Worm (Caenorhabditis elegans) whole organism, mixed stage, embryonic: Measurements from ENCODE around the gene C34C12.12.
A peak's percentile ranks its signal among the peaks of the same experiment; 100 is the strongest.

ENCODE experiments used
- M03D4.4 ChIP-seq: sonication (generic microtip); optimal IDR thresholded peaks from 2 replicates; lab custom pipeline; 2017; ENCODE audit warnings: mild to moderate bottlenecking, missing genetic modification characterization, missing compliant biosample characterization
- bed-3 ChIP-seq: fragments of 200-800 bp; sonication (Bioruptor generic); optimal IDR thresholded peaks from 3 replicates; lab custom pipeline; 2018; ENCODE audit warnings: mild to moderate bottlenecking, missing genetic modification characterization, moderate library complexity, missing compliant biosample characterization
- blmp-1 ChIP-seq: fragments of 150-350 bp; optimal IDR thresholded peaks from 2 replicates; lab custom pipeline; 2014; ENCODE audit warnings: missing biosample characterization, missing genetic modification characterization
- ceh-39 ChIP-seq: fragments of 150-350 bp; optimal IDR thresholded peaks from 2 replicates; lab custom pipeline; 2014; ENCODE audit warnings: missing biosample characterization, missing genetic modification characterization
- ceh-43 ChIP-seq: fragments of 200-800 bp; sonication (Bioruptor generic); optimal IDR thresholded peaks from 2 replicates; lab custom pipeline; 2018; ENCODE audit warnings: mild to moderate bottlenecking, missing genetic modification characterization, moderate library complexity, missing compliant biosample characterization
- ceh-83 ChIP-seq: fragments of 200-800 bp; sonication (Bioruptor generic); optimal IDR thresholded peaks from 2 replicates; lab custom pipeline; 2018; ENCODE audit warnings: mild to moderate bottlenecking, missing genetic modification characterization, missing compliant biosample characterization
- ces-1 ChIP-seq: fragments of 150-350 bp; optimal IDR thresholded peaks from 2 replicates; lab custom pipeline; 2014; ENCODE audit warnings: missing biosample characterization, missing genetic modification reagents, missing genetic modification characterization
- cnd-1 ChIP-seq: fragments of 200-800 bp; sonication (Bioruptor generic); optimal IDR thresholded peaks from 2 replicates; lab custom pipeline; 2018; ENCODE audit warnings: mild to moderate bottlenecking, missing genetic modification characterization, missing compliant biosample characterization
- drap-1 ChIP-seq: fragments of 200-800 bp; sonication (Bioruptor generic); optimal IDR thresholded peaks from 3 replicates; lab custom pipeline; 2018; ENCODE audit warnings: mild to moderate bottlenecking, missing genetic modification characterization, missing compliant biosample characterization
- elt-1 ChIP-seq: sonication (generic microtip); optimal IDR thresholded peaks from 2 replicates; lab custom pipeline; 2017; ENCODE audit warnings: missing genetic modification characterization, mild to moderate bottlenecking, missing compliant biosample characterization, antibody characterized with exemption, moderate library complexity, borderline replicate concordance; ENCODE audit not compliant: insufficient read depth
- elt-3 ChIP-seq: fragments of 150-350 bp; optimal IDR thresholded peaks from 2 replicates; lab custom pipeline; 2014; ENCODE audit warnings: missing biosample characterization, missing genetic modification characterization
- flh-1 ChIP-seq: fragments of 200-800 bp; sonication (Bioruptor generic); optimal IDR thresholded peaks from 2 replicates; lab custom pipeline; 2018; ENCODE audit warnings: mild to moderate bottlenecking, missing genetic modification characterization, moderate library complexity, missing compliant biosample characterization
- ham-2 ChIP-seq: fragments of 200-800 bp; sonication (Bioruptor generic); optimal IDR thresholded peaks from 2 replicates; lab custom pipeline; 2018; ENCODE audit warnings: mild to moderate bottlenecking, missing genetic modification characterization, missing compliant biosample characterization
- hlh-1 ChIP-seq: fragments of 150-350 bp; optimal IDR thresholded peaks from 2 replicates; lab custom pipeline; 2014; ENCODE audit warnings: missing biosample characterization, missing genetic modification reagents, missing genetic modification characterization
- lin-13 ChIP-seq: fragments of 150-350 bp; optimal IDR thresholded peaks from 2 replicates; lab custom pipeline; 2014; ENCODE audit warnings: missing biosample characterization, missing genetic modification characterization
- lin-32 ChIP-seq: fragments of 200-800 bp; sonication (Bioruptor generic); optimal IDR thresholded peaks from 2 replicates; lab custom pipeline; 2018; ENCODE audit warnings: mild to moderate bottlenecking, missing genetic modification characterization, missing compliant biosample characterization
- lsy-2 ChIP-seq: fragments of 150-350 bp; optimal IDR thresholded peaks from 2 replicates; lab custom pipeline; 2014; ENCODE audit warnings: missing biosample characterization, missing genetic modification characterization
- mep-1 ChIP-seq: fragments of 150-350 bp; optimal IDR thresholded peaks from 2 replicates; lab custom pipeline; 2017; ENCODE audit warnings: missing biosample characterization, missing genetic modification reagents, missing genetic modification characterization, inconsistent platforms
- mls-2 ChIP-seq: sonication (generic microtip); optimal IDR thresholded peaks from 2 replicates; lab custom pipeline; 2016; ENCODE audit warnings: mild to moderate bottlenecking, missing genetic modification characterization, moderate library complexity, missing compliant biosample characterization
- nhr-12 ChIP-seq: fragments of 150-350 bp; optimal IDR thresholded peaks from 2 replicates; lab custom pipeline; 2014; ENCODE audit warnings: missing biosample characterization, missing genetic modification characterization
- nhr-2 ChIP-seq: fragments of 150-350 bp; optimal IDR thresholded peaks from 2 replicates; lab custom pipeline; 2014; ENCODE audit warnings: missing biosample characterization, missing genetic modification characterization
- nhr-237 ChIP-seq: fragments of 150-350 bp; optimal IDR thresholded peaks from 2 replicates; lab custom pipeline; 2014; ENCODE audit warnings: missing biosample characterization, missing genetic modification characterization
- nhr-28 ChIP-seq: fragments of 150-350 bp; optimal IDR thresholded peaks from 2 replicates; lab custom pipeline; 2014; ENCODE audit warnings: missing biosample characterization, missing genetic modification characterization
- nhr-76 ChIP-seq: sonication (generic microtip); optimal IDR thresholded peaks from 2 replicates; lab custom pipeline; 2017; ENCODE audit warnings: missing biosample characterization, missing genetic modification characterization
- pha-4 ChIP-seq: fragments of 150-350 bp; optimal IDR thresholded peaks from 2 replicates; lab custom pipeline; 2018; ENCODE audit warnings: missing biosample characterization, missing genetic modification reagents, missing genetic modification characterization
- sem-2 ChIP-seq: fragments of 200-800 bp; sonication (Bioruptor generic); optimal IDR thresholded peaks from 2 replicates; lab custom pipeline; 2018; ENCODE audit warnings: mild to moderate bottlenecking, missing genetic modification characterization, missing compliant biosample characterization
- snpc-4 ChIP-seq: fragments of 150-350 bp; optimal IDR thresholded peaks from 2 replicates; lab custom pipeline; 2014; ENCODE audit warnings: missing biosample characterization, missing genetic modification characterization
- sptf-1 ChIP-seq: sonication (generic microtip); optimal IDR thresholded peaks from 2 replicates; lab custom pipeline; 2017; ENCODE audit warnings: mild to moderate bottlenecking, missing genetic modification characterization, moderate library complexity, missing compliant biosample characterization
- tbx-8 ChIP-seq: fragments of 200-800 bp; sonication (Bioruptor generic); optimal IDR thresholded peaks from 2 replicates; lab custom pipeline; 2018; ENCODE audit warnings: mild to moderate bottlenecking, missing genetic modification characterization, moderate library complexity, missing compliant biosample characterization
- unc-120 ChIP-seq: sonication (generic microtip); optimal IDR thresholded peaks from 2 replicates; lab custom pipeline; 2017; ENCODE audit warnings: missing genetic modification characterization, missing compliant biosample characterization; ENCODE audit not compliant: poor library complexity, severe bottlenecking
- unc-39 ChIP-seq: fragments of 150-350 bp; optimal IDR thresholded peaks from 2 replicates; lab custom pipeline; 2014; ENCODE audit warnings: missing biosample characterization, missing genetic modification characterization
- zip-8 ChIP-seq: fragments of 150-350 bp; optimal IDR thresholded peaks from 2 replicates; lab custom pipeline; 2014; ENCODE audit warnings: missing biosample characterization, missing genetic modification characterization

C34C12.12 gene

DNA sequence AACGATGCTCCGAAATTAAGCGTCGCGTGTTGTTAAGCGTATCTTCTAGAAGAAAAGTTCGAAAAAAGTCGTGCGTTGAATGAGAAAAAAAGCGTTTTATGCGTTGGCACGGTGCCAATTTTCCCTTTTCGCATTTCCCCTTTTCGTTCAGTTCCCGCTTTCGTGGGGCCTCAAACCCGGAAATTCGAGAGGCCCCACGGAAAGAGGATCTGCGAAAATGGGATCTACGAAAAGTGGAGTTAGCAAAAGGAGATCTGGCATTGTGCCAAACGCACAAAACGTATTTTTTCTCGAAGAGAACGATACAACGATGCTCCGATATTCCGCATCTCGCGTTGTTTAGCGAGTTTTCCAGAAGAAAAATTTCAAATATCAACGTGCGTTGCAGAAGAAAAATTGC lies 46.9 kb downstream of the C34C12.12 start:
- TF ChIP-seq nhr-28 (tag; lab: Kevin White, UChicago) (no peak), ceh-83 (GFP tag; lab: Kevin White, UChicago) (peak; percentile 96), flh-1 (GFP tag; lab: Kevin White, UChicago) (peak; percentile 69), ham-2 (GFP tag; lab: Kevin White, UChicago) (peak; percentile 85), bed-3 (GFP tag; lab: Kevin White, UChicago) (peak; percentile 94), unc-120 (tag; lab: Kevin White, UChicago) (peak; percentile 71), lin-13 (tag; lab: Kevin White, UChicago) (peak; percentile 29), M03D4.4 (tag; lab: Kevin White, UChicago) (peak; percentile 92), ceh-39 (tag; lab: Kevin White, UChicago) (no peak), sptf-1 (tag; lab: Kevin White, UChicago) (peak; percentile 97), hlh-1 (no peak), ceh-43 (GFP tag; lab: Kevin White, UChicago) (peak; percentile 81), sem-2 (peak; percentile 91), lin-32 (GFP tag; lab: Kevin White, UChicago) (peak; percentile 97), drap-1 (GFP tag; lab: Kevin White, UChicago) (peak; percentile 95), zip-8 (tag; lab: Kevin White, UChicago) (no peak), tbx-8 (GFP tag; lab: Kevin White, UChicago) (peak; percentile 100), mls-2 (peak; percentile 98), elt-1 (tag; lab: Kevin White, UChicago) (no peak), mep-1 (peak; percentile 62), blmp-1 (tag; lab: Kevin White, UChicago) (no peak), elt-3 (tag; lab: Kevin White, UChicago) (no peak), ces-1 (GFP tag; lab: Kevin White, UChicago) (peak; percentile 46), cnd-1 (tag; lab: Kevin White, UChicago) (peak; percentile 98)

DNA sequence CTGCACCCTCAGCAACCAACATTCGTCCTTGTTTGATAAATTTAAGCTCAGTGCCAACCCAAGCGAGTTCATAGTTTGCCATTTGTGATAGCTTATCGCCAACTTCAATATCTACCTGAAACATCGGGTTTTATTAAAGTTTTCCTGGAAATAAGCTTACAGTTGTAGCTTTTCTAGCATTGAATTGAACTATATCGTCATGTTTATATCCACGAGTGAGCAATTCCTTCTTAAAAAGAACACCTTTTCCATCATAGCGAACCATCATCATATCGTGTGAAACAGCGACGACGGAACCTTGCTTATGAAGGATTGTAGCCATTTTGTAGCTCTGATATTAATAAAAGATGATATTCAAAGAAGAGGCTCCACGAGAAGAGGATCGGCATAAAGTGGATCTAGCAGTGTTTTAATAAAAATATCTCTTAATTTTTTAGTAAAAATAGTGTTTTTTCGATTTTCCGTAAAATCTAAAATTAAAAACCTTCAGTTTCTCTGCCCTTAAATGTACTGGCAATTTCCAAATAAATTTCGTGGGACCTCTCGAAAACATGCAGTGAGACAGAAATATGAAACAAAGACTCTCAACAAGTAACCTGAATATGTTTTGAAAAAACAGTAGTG lies 49.3 kb downstream of the C34C12.12 start, which contains the start of gene M01F1.8:
TSS of gene M01F1.8 (minus strand) at position 335 of the 624 bp plus-strand sequence.
- no peak for TF ChIP-seq nhr-2 (tag; lab: Kevin White, UChicago)
- no peak for TF ChIP-seq M03D4.4 (tag; lab: Kevin White, UChicago)
- TF ChIP-seq ceh-43 (GFP tag; lab: Kevin White, UChicago): no peak
- no peak for TF ChIP-seq elt-1 (tag; lab: Kevin White, UChicago)
- TF ChIP-seq unc-39 (tag; lab: Kevin White, UChicago): no peak
- TF ChIP-seq mls-2: no peak
- no peak for TF ChIP-seq nhr-237 (tag; lab: Kevin White, UChicago)

DNA sequence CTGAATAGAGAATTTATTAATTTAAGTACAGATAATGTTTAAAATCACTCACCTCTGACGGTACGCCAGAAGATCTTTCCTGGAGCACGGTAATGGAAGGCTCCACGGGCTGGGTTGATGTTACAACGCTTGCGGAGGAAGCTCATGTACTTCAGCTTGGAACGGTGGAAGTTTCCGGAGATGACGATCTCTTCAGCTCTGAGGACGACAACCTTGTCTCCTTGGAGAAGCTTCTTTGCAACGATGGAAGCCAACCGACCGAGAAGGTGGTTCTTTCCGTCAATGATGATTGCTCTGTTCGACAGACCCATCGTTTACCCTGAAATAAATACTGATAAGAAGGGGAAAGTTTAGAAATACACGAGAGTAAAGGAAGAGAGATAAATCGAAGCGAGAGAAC lies 50.3 kb downstream of the C34C12.12 start, which contains the start of gene rpl-16:
TSS of gene rpl-16 (minus strand) at position 319 of the 400 bp plus-strand sequence.
- TF ChIP-seq pha-4 (tag; lab: Kevin White, UChicago): no peak
- no peak for TF ChIP-seq ces-1 (GFP tag; lab: Kevin White, UChicago)
- TF ChIP-seq M03D4.4 (tag; lab: Kevin White, UChicago): no peak
- no peak for TF ChIP-seq ceh-43 (GFP tag; lab: Kevin White, UChicago)
- no peak for TF ChIP-seq nhr-12
- no peak for TF ChIP-seq tbx-8 (GFP tag; lab: Kevin White, UChicago)
- no peak for TF ChIP-seq bed-3 (GFP tag; lab: Kevin White, UChicago)
- TF ChIP-seq snpc-4 (tag; lab: Kevin White, UChicago): no peak
- TF ChIP-seq nhr-76 (tag; lab: Kevin White, UChicago): no peak
- TF ChIP-seq mls-2: no peak
- no peak for TF ChIP-seq sptf-1 (tag; lab: Kevin White, UChicago)
- no peak for TF ChIP-seq drap-1 (GFP tag; lab: Kevin White, UChicago)
- no peak for TF ChIP-seq lsy-2
